Worm (Caenorhabditis elegans): ENCODE data around the gene ZK792.1.

The ZK792.1 gene

DNA sequence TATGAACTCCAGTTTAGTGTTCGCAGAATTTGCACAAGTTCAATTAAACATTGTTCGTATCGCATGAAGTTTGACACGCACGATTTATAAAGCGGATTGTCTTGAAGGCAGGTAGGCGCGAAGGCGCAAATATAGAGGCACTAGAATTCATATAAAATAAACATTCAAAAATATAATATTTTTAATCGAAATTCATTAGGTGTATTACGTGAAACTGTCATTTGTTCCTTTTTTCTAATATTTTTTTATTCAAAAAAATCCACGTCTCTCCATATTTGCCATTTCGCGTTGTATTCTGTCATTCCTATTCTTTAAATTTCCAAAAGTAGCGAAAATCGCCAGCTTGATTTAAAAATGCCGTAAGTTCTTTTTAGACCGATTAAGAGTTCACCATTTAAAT, 17.8 kb upstream of the ZK792.1 start, which contains the start of gene ZK809.1:
ZK809.1 (plus strand) TSS at position 301 of the 400 bp plus-strand sequence.
- no peak for TF ChIP-seq che-1 (tag; optimal IDR thresholded peaks at IDR 0.05)
- no peak for TF ChIP-seq hlh-15 (tag; optimal IDR thresholded peaks at IDR 0.05)
- no peak for TF ChIP-seq fkh-6 (tag; optimal IDR thresholded peaks at IDR 0.05)
- no peak for TF ChIP-seq nfya-1 (tag; optimal IDR thresholded peaks at IDR 0.05)
- TF ChIP-seq unc-86 (tag; optimal IDR thresholded peaks at IDR 0.05), result no peak
- no peak for TF ChIP-seq hlh-30 (tag; optimal IDR thresholded peaks at IDR 0.05; ENCODE audit: insufficient read depth)
- no peak for TF ChIP-seq eyg-1 (tag; optimal IDR thresholded peaks at IDR 0.05)
- no peak for TF ChIP-seq T23F11.4 (GFP tag; optimal IDR thresholded peaks at IDR 0.05)
- no peak for TF ChIP-seq elt-4 (tag; optimal IDR thresholded peaks at IDR 0.05)
- TF ChIP-seq rnt-1 (tag; optimal IDR thresholded peaks at IDR 0.05), result no peak

DNA sequence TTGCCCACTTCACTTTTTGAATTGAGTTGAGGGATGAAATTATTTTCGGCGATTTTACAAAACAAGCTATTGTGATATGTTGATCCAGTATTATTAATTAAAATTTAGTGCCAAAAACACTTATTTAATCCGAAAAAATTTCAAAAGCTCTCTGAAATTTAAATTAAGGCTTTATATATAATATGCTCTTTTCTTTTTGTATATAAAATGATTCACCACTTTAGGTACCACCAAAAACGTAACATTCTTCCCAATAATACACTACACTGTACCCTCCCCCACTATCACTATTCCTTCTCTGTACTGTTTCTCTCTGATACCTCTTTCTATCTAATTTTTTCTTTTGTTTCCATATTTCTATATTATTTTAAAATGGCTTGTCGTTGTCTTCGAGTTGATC, 15.8 kb upstream of the ZK792.1 start, which contains the start of gene prx-2:
prx-2 (plus strand) TSS at position 301 of the 400 bp plus-strand sequence.
- no peak for TF ChIP-seq sdc-2 (tag; optimal IDR thresholded peaks at IDR 0.05)
- no peak for TF ChIP-seq nhr-232 (tag; optimal IDR thresholded peaks at IDR 0.05)
- TF ChIP-seq ceh-14 (tag; optimal IDR thresholded peaks at IDR 0.05), result no peak
- no peak for TF ChIP-seq fkh-6 (tag; optimal IDR thresholded peaks at IDR 0.05)
- TF ChIP-seq fax-1 (tag; optimal IDR thresholded peaks at IDR 0.05), result no peak
- TF ChIP-seq ceh-6 (GFP tag; optimal IDR thresholded peaks at IDR 0.05), result no peak
- TF ChIP-seq ama-1 (optimal IDR thresholded peaks at IDR 0.05), result no peak
- no peak for TF ChIP-seq ceh-48 (tag; optimal IDR thresholded peaks at IDR 0.05)
- no peak for TF ChIP-seq ceh-18 (tag; optimal IDR thresholded peaks at IDR 0.05)
- no peak for TF ChIP-seq madf-2 (tag; optimal IDR thresholded peaks at IDR 0.05)
- TF ChIP-seq nfya-1 (tag; optimal IDR thresholded peaks at IDR 0.05), result no peak
- no peak for TF ChIP-seq ceh-2 (tag; optimal IDR thresholded peaks at IDR 0.05)
- TF ChIP-seq syd-9 (tag; optimal IDR thresholded peaks at IDR 0.05), result no peak
- TF ChIP-seq ztf-16 (tag; optimal IDR thresholded peaks at IDR 0.05), result no peak
- TF ChIP-seq tbx-7 (tag; optimal IDR thresholded peaks at IDR 0.05), result no peak
- no peak for TF ChIP-seq ceh-24 (tag; optimal IDR thresholded peaks at IDR 0.05)
- no peak for TF ChIP-seq unc-42 (tag; optimal IDR thresholded peaks at IDR 0.05)
- no peak for TF ChIP-seq hlh-15 (tag; optimal IDR thresholded peaks at IDR 0.05)

DNA sequence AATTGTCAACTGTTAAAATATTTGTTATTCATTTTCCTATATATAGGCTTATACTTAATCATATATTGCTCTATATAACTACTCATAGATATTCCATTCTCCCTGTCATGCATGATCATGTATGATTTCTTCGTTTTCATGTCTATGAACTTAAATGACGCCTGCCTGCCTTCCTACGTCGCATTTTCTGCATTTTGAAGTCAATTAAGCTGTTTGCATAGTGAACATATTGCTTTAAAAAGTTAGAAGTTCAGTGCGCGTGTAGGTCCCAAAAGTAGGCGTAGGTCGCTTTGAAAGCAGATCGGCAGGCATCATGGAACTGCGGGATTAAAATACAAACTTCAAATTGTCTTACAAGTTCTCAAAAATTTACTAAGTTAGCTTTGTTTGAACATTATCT, 14.9 kb upstream of the ZK792.1 start:
- TF ChIP-seq sox-4 (tag; optimal IDR thresholded peaks at IDR 0.05), result no peak
- TF ChIP-seq ref-2 (tag; optimal IDR thresholded peaks at IDR 0.05), result no peak
- no peak for TF ChIP-seq ama-1 (optimal IDR thresholded peaks at IDR 0.05)
- TF ChIP-seq fkh-10 (GFP tag; optimal IDR thresholded peaks at IDR 0.05), result no peak
- TF ChIP-seq nhr-232 (tag; optimal IDR thresholded peaks at IDR 0.05), result no peak
- TF ChIP-seq elt-4 (tag; optimal IDR thresholded peaks at IDR 0.05), result no peak
- TF ChIP-seq nhr-11 (tag; optimal IDR thresholded peaks at IDR 0.05), result no peak
- no peak for TF ChIP-seq ceh-9 (tag; optimal IDR thresholded peaks at IDR 0.05)
- no peak for TF ChIP-seq ahr-1 (tag; optimal IDR thresholded peaks at IDR 0.05)
- TF ChIP-seq ceh-24 (tag; optimal IDR thresholded peaks at IDR 0.05), result no peak
- TF ChIP-seq C38D4.7 (GFP tag; optimal IDR thresholded peaks at IDR 0.05), result no peak
- TF ChIP-seq rnt-1 (tag; optimal IDR thresholded peaks at IDR 0.05), result no peak
- TF ChIP-seq ztf-16 (tag; optimal IDR thresholded peaks at IDR 0.05), result no peak
- TF ChIP-seq lim-6 (tag; optimal IDR thresholded peaks at IDR 0.05), result no peak
- TF ChIP-seq ceh-6 (GFP tag; optimal IDR thresholded peaks at IDR 0.05), result no peak
- no peak for TF ChIP-seq pax-1 (tag; optimal IDR thresholded peaks at IDR 0.05)
- TF ChIP-seq dmd-4 (tag; optimal IDR thresholded peaks at IDR 0.05; ENCODE audit: borderline replicate concordance), result no peak
- TF ChIP-seq pat-9 (tag; optimal IDR thresholded peaks at IDR 0.05), result no peak
- TF ChIP-seq syd-9 (tag; optimal IDR thresholded peaks at IDR 0.05), result no peak

DNA sequence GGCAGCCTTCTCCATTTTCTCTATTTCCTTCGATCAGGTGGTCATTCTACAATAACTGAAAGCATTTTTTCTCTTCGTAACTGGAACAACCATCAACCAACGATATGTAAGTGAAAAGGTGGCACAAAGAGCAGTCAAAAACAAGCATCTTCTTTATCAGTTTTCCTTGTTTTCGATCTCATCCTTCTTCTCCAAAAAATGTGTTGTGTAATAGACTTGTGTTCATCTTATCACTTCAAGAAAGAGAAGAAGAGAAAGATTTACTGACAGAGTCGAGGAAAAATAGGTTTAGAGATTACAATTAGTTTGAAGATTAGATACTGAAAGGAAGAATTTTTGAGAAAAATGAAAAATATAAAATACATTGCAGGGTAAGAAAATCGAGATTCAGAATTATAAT, 14.3 kb upstream of the ZK792.1 start:
- no peak for TF ChIP-seq fax-1 (tag; optimal IDR thresholded peaks at IDR 0.05)
- TF ChIP-seq elt-2 (tag; optimal IDR thresholded peaks at IDR 0.05), result peak; percentile 17
